Worm (Caenorhabditis elegans) whole organism, L2 larva: ENCODE data around the gene F38B7.2.

ENCODE experiments used
- F13H6.1 ChIP-seq: sonication (generic microtip); optimal IDR thresholded peaks from 2 replicates; lab custom pipeline; 2016; ENCODE audit warnings: missing genetic modification characterization, missing compliant biosample characterization
- alr-1 ChIP-seq: fragments of 150-350 bp; optimal IDR thresholded peaks from 2 replicates; lab custom pipeline; 2014; ENCODE audit warnings: missing biosample characterization, missing genetic modification characterization
- crh-2 ChIP-seq: sonication (generic microtip); optimal IDR thresholded peaks from 2 replicates; lab custom pipeline; 2017; ENCODE audit warnings: missing biosample characterization, missing genetic modification characterization
- dmd-4 ChIP-seq: sonication (generic microtip); optimal IDR thresholded peaks from 2 replicates; lab custom pipeline; 2017; ENCODE audit warnings: missing biosample characterization, missing genetic modification characterization
- elt-1 ChIP-seq: fragments of 150-350 bp; optimal IDR thresholded peaks from 2 replicates; lab custom pipeline; 2014; ENCODE audit warnings: missing biosample characterization, missing genetic modification characterization
- gmeb-1 ChIP-seq: fragments of 150-350 bp; optimal IDR thresholded peaks from 2 replicates; lab custom pipeline; 2014; ENCODE audit warnings: missing biosample characterization, missing genetic modification characterization
- lin-11 ChIP-seq: fragments of 150-350 bp; sonication (generic microtip); optimal IDR thresholded peaks from 2 replicates; lab custom pipeline; 2014; ENCODE audit warnings: missing biosample characterization, missing genetic modification characterization, inconsistent platforms, mixed read lengths
- lin-13 ChIP-seq: fragments of 150-350 bp; optimal IDR thresholded peaks from 2 replicates; lab custom pipeline; 2014; ENCODE audit warnings: missing biosample characterization, missing genetic modification reagents, missing genetic modification characterization
- mab-5 ChIP-seq: fragments of 150-350 bp; optimal IDR thresholded peaks from 2 replicates; lab custom pipeline; 2014; ENCODE audit warnings: missing biosample characterization, missing genetic modification characterization
- nhr-11 ChIP-seq: fragments of 150-350 bp; optimal IDR thresholded peaks from 2 replicates; lab custom pipeline; 2014; ENCODE audit warnings: missing biosample characterization, missing genetic modification characterization
- nhr-12 ChIP-seq: fragments of 150-350 bp; optimal IDR thresholded peaks from 2 replicates; lab custom pipeline; 2014; ENCODE audit warnings: missing biosample characterization, missing genetic modification characterization
- nhr-129 ChIP-seq: fragments of 150-350 bp; optimal IDR thresholded peaks from 2 replicates; lab custom pipeline; 2014; ENCODE audit warnings: missing biosample characterization, missing genetic modification characterization
- nhr-25 ChIP-seq: fragments of 150-350 bp; sonication (generic microtip); optimal IDR thresholded peaks from 3 replicates; lab custom pipeline; 2014; ENCODE audit warnings: missing biosample characterization, missing genetic modification characterization
- nhr-77 ChIP-seq: fragments of 150-350 bp; optimal IDR thresholded peaks from 2 replicates; lab custom pipeline; 2014; ENCODE audit warnings: missing biosample characterization, missing genetic modification characterization
- peb-1 ChIP-seq: fragments of 150-350 bp; optimal IDR thresholded peaks from 2 replicates; lab custom pipeline; 2014; ENCODE audit warnings: missing biosample characterization, missing genetic modification characterization
- skn-1 ChIP-seq: sonication (generic microtip); optimal IDR thresholded peaks from 2 replicates; lab custom pipeline; 2017; ENCODE audit warnings: missing biosample characterization, missing genetic modification characterization
- sma-3 ChIP-seq: sonication (generic microtip); optimal IDR thresholded peaks from 2 replicates; lab custom pipeline; 2016; ENCODE audit warnings: missing genetic modification reagents, missing genetic modification characterization, missing compliant biosample characterization
- unc-39 ChIP-seq: fragments of 150-350 bp; optimal IDR thresholded peaks from 2 replicates; lab custom pipeline; 2014; ENCODE audit warnings: missing biosample characterization, missing genetic modification characterization
- zag-1 ChIP-seq: fragments of 150-350 bp; optimal IDR thresholded peaks from 2 replicates; lab custom pipeline; 2014; ENCODE audit warnings: missing biosample characterization, missing genetic modification characterization
- ztf-4 ChIP-seq: fragments of 150-350 bp; optimal IDR thresholded peaks from 2 replicates; lab custom pipeline; 2014; ENCODE audit warnings: missing biosample characterization, missing genetic modification characterization

Gene F38B7.2

DNA sequence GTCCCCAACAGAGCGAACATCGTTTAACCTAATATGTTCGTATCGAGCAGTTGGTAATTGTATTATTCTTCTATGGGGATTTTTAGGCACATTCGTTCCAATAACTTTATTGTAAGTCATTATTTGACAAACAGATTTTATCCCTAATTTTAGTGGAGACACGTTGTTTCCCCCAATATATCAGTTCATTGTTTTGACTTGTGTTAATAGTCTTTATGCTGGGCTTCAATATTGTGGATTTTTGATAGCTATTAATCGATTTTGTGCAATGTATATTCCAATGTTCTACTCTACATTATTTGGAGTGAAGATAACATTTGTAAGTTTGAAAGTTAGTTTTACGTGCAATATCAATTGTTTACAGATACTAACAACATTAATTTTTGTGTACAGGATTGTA, 50.1 kb downstream of the F38B7.2 start:
- TF ChIP-seq nhr-12 (no peak), mab-5 (no peak), dmd-4 (no peak), gmeb-1 (tag; lab: Kevin White, UChicago) (no peak), unc-39 (tag; lab: Kevin White, UChicago) (no peak), skn-1 (tag; lab: Kevin White, UChicago) (no peak), peb-1 (tag; lab: Kevin White, UChicago) (no peak), alr-1 (no peak), crh-2 (tag; lab: Kevin White, UChicago) (no peak), sma-3 (GFP tag; lab: Kevin White, UChicago) (no peak), nhr-25 (no peak), nhr-129 (tag; lab: Kevin White, UChicago) (no peak), F13H6.1 (no peak), ztf-4 (tag; lab: Kevin White, UChicago) (no peak), nhr-77 (tag; lab: Kevin White, UChicago) (no peak), zag-1 (tag; lab: Kevin White, UChicago) (no peak), elt-1 (no peak), lin-13 (GFP tag; lab: Kevin White, UChicago) (no peak), lin-11 (tag; lab: Kevin White, UChicago) (no peak), nhr-11 (tag; lab: Kevin White, UChicago) (no peak)
